Worm (Caenorhabditis elegans) whole organism, L3 larva: ENCODE measurements around the gene T24D5.2.

ENCODE experiments used
- R02D3.7 ChIP-seq: fragments of 150-350 bp; optimal IDR thresholded peaks from 2 replicates; lab custom pipeline; 2014; ENCODE audit warnings: missing biosample characterization, missing genetic modification characterization
- aly-2 ChIP-seq: fragments of 150-350 bp; optimal IDR thresholded peaks from 2 replicates; lab custom pipeline; 2014; ENCODE audit warnings: missing biosample characterization, missing genetic modification characterization
- ama-1 ChIP-seq: fragments of 150-350 bp; optimal IDR thresholded peaks from 2 replicates; lab custom pipeline; 2018
- ceh-16 ChIP-seq: sonication (generic microtip); optimal IDR thresholded peaks from 2 replicates; lab custom pipeline; 2017; ENCODE audit warnings: missing biosample characterization, missing genetic modification characterization
- ceh-28 ChIP-seq: fragments of 150-350 bp; optimal IDR thresholded peaks from 2 replicates; lab custom pipeline; 2014; ENCODE audit warnings: missing biosample characterization, missing genetic modification reagents, missing genetic modification characterization
- ceh-82 ChIP-seq: fragments of 150-350 bp; optimal IDR thresholded peaks from 2 replicates; lab custom pipeline; 2014; ENCODE audit warnings: missing biosample characterization, missing genetic modification characterization
- ceh-9 ChIP-seq: sonication (generic microtip); optimal IDR thresholded peaks from 2 replicates; lab custom pipeline; 2018; ENCODE audit warnings: missing biosample characterization, missing genetic modification characterization
- daf-12 ChIP-seq: fragments of 150-350 bp; optimal IDR thresholded peaks from 2 replicates; lab custom pipeline; 2014; ENCODE audit warnings: missing biosample characterization, missing genetic modification reagents, missing genetic modification characterization
- egl-27 ChIP-seq: sonication (generic microtip); optimal IDR thresholded peaks from 4 replicates; lab custom pipeline; 2017; ENCODE audit warnings: missing biosample characterization, missing genetic modification reagents, missing genetic modification characterization
- elt-1 ChIP-seq: fragments of 150-350 bp; optimal IDR thresholded peaks from 2 replicates; lab custom pipeline; 2014; ENCODE audit warnings: missing biosample characterization, missing genetic modification characterization
- elt-2 ChIP-seq: sonication (generic microtip); optimal IDR thresholded peaks from 2 replicates; lab custom pipeline; 2016; ENCODE audit warnings: missing genetic modification reagents, mild to moderate bottlenecking, missing genetic modification characterization, missing compliant biosample characterization
- eor-1 ChIP-seq, 2 experiments: fragments of 150-350 bp; optimal IDR thresholded peaks; 2 replicates each; lab custom pipeline; 2014 to 2018; ENCODE audit warnings: missing biosample characterization in 2 of 2, missing genetic modification characterization in 2 of 2
- fkh-10 ChIP-seq: sonication (generic microtip); optimal IDR thresholded peaks from 2 replicates; lab custom pipeline; 2017; ENCODE audit warnings: missing biosample characterization, missing genetic modification reagents, missing genetic modification characterization
- fkh-2 ChIP-seq: fragments of 150-350 bp; optimal IDR thresholded peaks from 2 replicates; lab custom pipeline; 2014; ENCODE audit warnings: missing biosample characterization, missing genetic modification reagents, missing genetic modification characterization
- hmg-11 ChIP-seq: sonication (generic microtip); optimal IDR thresholded peaks from 2 replicates; lab custom pipeline; 2016; ENCODE audit warnings: missing genetic modification characterization, missing compliant biosample characterization
- jun-1 ChIP-seq: fragments of 150-350 bp; optimal IDR thresholded peaks from 2 replicates; lab custom pipeline; 2014; ENCODE audit warnings: missing biosample characterization, missing genetic modification reagents, missing genetic modification characterization
- lin-39 ChIP-seq: fragments of 150-350 bp; optimal IDR thresholded peaks from 2 replicates; lab custom pipeline; 2018; ENCODE audit warnings: missing biosample characterization, missing genetic modification reagents, missing genetic modification characterization
- lsy-12 ChIP-seq: sonication (generic microtip); optimal IDR thresholded peaks from 2 replicates; lab custom pipeline; 2016; ENCODE audit warnings: mild to moderate bottlenecking, missing genetic modification characterization, missing compliant biosample characterization
- mdl-1 ChIP-seq: fragments of 150-350 bp; optimal IDR thresholded peaks from 2 replicates; lab custom pipeline; 2014; ENCODE audit warnings: missing biosample characterization, missing genetic modification characterization
- nfya-1 ChIP-seq: sonication (generic microtip); optimal IDR thresholded peaks from 2 replicates; lab custom pipeline; 2017; ENCODE audit warnings: missing genetic modification characterization, mild to moderate bottlenecking, missing compliant biosample characterization, antibody characterized with exemption, moderate library complexity; ENCODE audit not compliant: insufficient read depth
- nhr-11 ChIP-seq: fragments of 150-350 bp; optimal IDR thresholded peaks from 2 replicates; lab custom pipeline; 2014; ENCODE audit warnings: missing biosample characterization, missing genetic modification characterization
- nhr-12 ChIP-seq: fragments of 150-350 bp; optimal IDR thresholded peaks from 2 replicates; lab custom pipeline; 2014; ENCODE audit warnings: missing biosample characterization, missing genetic modification characterization
- nhr-25 ChIP-seq: sonication (generic microtip); optimal IDR thresholded peaks from 2 replicates; lab custom pipeline; 2017; ENCODE audit warnings: missing biosample characterization, missing genetic modification characterization
- nhr-28 ChIP-seq: fragments of 150-350 bp; optimal IDR thresholded peaks from 2 replicates; lab custom pipeline; 2014; ENCODE audit warnings: missing biosample characterization, missing genetic modification characterization
- nhr-43 ChIP-seq: sonication (generic microtip); optimal IDR thresholded peaks from 2 replicates; lab custom pipeline; 2016; ENCODE audit warnings: mild to moderate bottlenecking, missing genetic modification characterization, missing compliant biosample characterization; ENCODE audit not compliant: poor library complexity, severe bottlenecking
- nhr-67 ChIP-seq: fragments of 150-350 bp; optimal IDR thresholded peaks from 2 replicates; lab custom pipeline; 2014; ENCODE audit warnings: missing biosample characterization, missing genetic modification characterization
- nhr-76 ChIP-seq: fragments of 150-350 bp; sonication (generic microtip); optimal IDR thresholded peaks from 5 replicates; lab custom pipeline; 2014; ENCODE audit warnings: missing biosample characterization, missing genetic modification characterization
- pha-4 ChIP-seq: fragments of 150-350 bp; optimal IDR thresholded peaks from 2 replicates; lab custom pipeline; 2014; ENCODE audit warnings: missing biosample characterization, missing genetic modification reagents, missing genetic modification characterization
- pqm-1 ChIP-seq: fragments of 150-350 bp; optimal IDR thresholded peaks from 2 replicates; lab custom pipeline; 2017; ENCODE audit warnings: missing biosample characterization, missing genetic modification characterization, inconsistent platforms
- sea-2 ChIP-seq: fragments of 150-350 bp; sonication (generic microtip); optimal IDR thresholded peaks from 4 replicates; lab custom pipeline; 2014; ENCODE audit warnings: missing biosample characterization, missing genetic modification reagents, missing genetic modification characterization
- skn-1 ChIP-seq: fragments of 150-350 bp; optimal IDR thresholded peaks from 2 replicates; lab custom pipeline; 2014; ENCODE audit warnings: missing biosample characterization, missing genetic modification characterization
- snpc-4 ChIP-seq: fragments of 150-350 bp; optimal IDR thresholded peaks from 2 replicates; lab custom pipeline; 2014; ENCODE audit warnings: missing biosample characterization, missing genetic modification characterization
- tbx-2 ChIP-seq: sonication (generic microtip); optimal IDR thresholded peaks from 2 replicates; lab custom pipeline; 2016; ENCODE audit warnings: mild to moderate bottlenecking, missing genetic modification characterization, missing compliant biosample characterization
- unc-39 ChIP-seq: sonication (generic microtip); optimal IDR thresholded peaks from 4 replicates; lab custom pipeline; 2017; ENCODE audit warnings: missing biosample characterization, missing genetic modification characterization
- zag-1 ChIP-seq: fragments of 150-350 bp; optimal IDR thresholded peaks from 2 replicates; lab custom pipeline; 2014; ENCODE audit warnings: missing biosample characterization, missing genetic modification characterization
- ztf-11 ChIP-seq: fragments of 150-350 bp; optimal IDR thresholded peaks from 2 replicates; lab custom pipeline; 2014; ENCODE audit warnings: missing biosample characterization, missing genetic modification characterization
- ztf-4 ChIP-seq: fragments of 150-350 bp; optimal IDR thresholded peaks from 2 replicates; lab custom pipeline; 2014; ENCODE audit warnings: missing biosample characterization, missing genetic modification characterization

The T24D5.2 gene

ce11 chrX:12563589-12563988 lies 22.7 kb downstream of the T24D5.2 start:
- TF ChIP-seq skn-1 (tag; lab: Kevin White, UChicago) (peak; percentile 6), nfya-1 (peak; percentile 60), pha-4 (tag; lab: Kevin White, UChicago) (peak; percentile 76), nhr-25 (tag; lab: Kevin White, UChicago) (peak; percentile 42), mdl-1 (tag; lab: Kevin White, UChicago) (no peak), egl-27 (peak; percentile 44), nhr-67 (tag; lab: Kevin White, UChicago) (no peak), ceh-82 (tag; lab: Kevin White, UChicago) (peak; percentile 46), nhr-76 (tag; lab: Kevin White, UChicago) (no peak), ceh-28 (tag; lab: Kevin White, UChicago) (peak; percentile 15), jun-1 (tag; lab: Kevin White, UChicago) (peak; percentile 60), elt-2 (tag; lab: Kevin White, UChicago) (peak; percentile 45), fkh-2 (tag; lab: Kevin White, UChicago) (no peak), hmg-11 (peak; percentile 93), sea-2 (GFP tag; lab: Kevin White, UChicago) (no peak), eor-1 (tag; optimal IDR thresholded peaks at IDR 0.05; lab: Kevin White, UChicago) (no peak), ceh-9 (no peak), tbx-2 (tag; lab: Kevin White, UChicago) (peak; percentile 72), lin-39 (tag; lab: Kevin White, UChicago) (peak; percentile 40), nhr-43 (tag; lab: Kevin White, UChicago) (peak; percentile 76)

ce11 chrX:12551633-12552032 lies 34.6 kb downstream of the T24D5.2 start, which contains the start of gene npr-4:
Gene npr-4 (minus strand): TSS chrX:12551684.
- TF ChIP-seq nhr-76 (tag; lab: Kevin White, UChicago) (no peak), ama-1 (lab: Kevin White, UChicago) (no peak), pha-4 (tag; lab: Kevin White, UChicago) (no peak), nhr-11 (tag; lab: Kevin White, UChicago) (no peak), nhr-43 (tag; lab: Kevin White, UChicago) (no peak), ceh-82 (tag; lab: Kevin White, UChicago) (no peak), zag-1 (tag; lab: Kevin White, UChicago) (no peak), ztf-4 (tag; lab: Kevin White, UChicago) (no peak), elt-1 (tag; lab: Kevin White, UChicago) (no peak), fkh-2 (tag; lab: Kevin White, UChicago) (no peak)

ce11 chrX:12549056-12549455 lies 37.2 kb downstream of the T24D5.2 start:
- TF ChIP-seq ceh-16 (no peak), nhr-43 (tag; lab: Kevin White, UChicago) (no peak), fkh-2 (tag; lab: Kevin White, UChicago) (no peak), aly-2 (tag; lab: Kevin White, UChicago) (no peak), eor-1 (tag; optimal IDR thresholded peaks at IDR 0.05; lab: Kevin White, UChicago) (no peak), fkh-10 (GFP tag; lab: Kevin White, UChicago) (peak; percentile 59)

ce11 chrX:12546804-12547203 lies 39.4 kb downstream of the T24D5.2 start:
- TF ChIP-seq pqm-1 (tag; lab: Kevin White, UChicago), result no peak
- TF ChIP-seq nhr-67 (tag; lab: Kevin White, UChicago), result no peak
- no peak for TF ChIP-seq fkh-10 (GFP tag; lab: Kevin White, UChicago)
- no peak for TF ChIP-seq nhr-12 (tag; lab: Kevin White, UChicago)
- no peak for TF ChIP-seq ztf-4 (tag; lab: Kevin White, UChicago)
- no peak for TF ChIP-seq mdl-1 (tag; lab: Kevin White, UChicago)
- TF ChIP-seq ama-1 (lab: Kevin White, UChicago), result no peak
- no peak for TF ChIP-seq nhr-28 (tag; lab: Kevin White, UChicago)
- TF ChIP-seq jun-1 (tag; lab: Kevin White, UChicago), result no peak
- TF ChIP-seq ceh-16, result no peak
- no peak for TF ChIP-seq zag-1 (tag; lab: Kevin White, UChicago)
- TF ChIP-seq aly-2 (tag; lab: Kevin White, UChicago), result no peak
- no peak for TF ChIP-seq ztf-11 (tag; lab: Kevin White, UChicago)
- no peak for TF ChIP-seq elt-1 (tag; lab: Kevin White, UChicago)
- no peak for TF ChIP-seq lsy-12

ce11 chrX:12545100-12545499 lies 41.2 kb downstream of the T24D5.2 start:
- TF ChIP-seq pqm-1 (tag; lab: Kevin White, UChicago) (no peak), ceh-82 (tag; lab: Kevin White, UChicago) (no peak), nhr-11 (tag; lab: Kevin White, UChicago) (no peak), ztf-4 (tag; lab: Kevin White, UChicago) (no peak), R02D3.7 (tag; lab: Kevin White, UChicago) (no peak), lin-39 (tag; lab: Kevin White, UChicago) (no peak), unc-39 (no peak), daf-12 (no peak), ztf-11 (tag; lab: Kevin White, UChicago) (no peak), snpc-4 (tag; lab: Kevin White, UChicago) (no peak), fkh-2 (tag; lab: Kevin White, UChicago) (no peak), fkh-10 (GFP tag; lab: Kevin White, UChicago) (no peak)
